Fruit fly (Drosophila melanogaster) whole organism, embryonic: ENCODE results near the gene Abl.

Experiments
- Aef1 ChIP-seq: fragments of 200-800 bp; sonication (Bioruptor generic); IDR thresholded peaks from 3 replicates; pipeline ENCODE4 v1.3.6; 2022; ENCODE audit warnings: missing biosample characterization, missing genetic modification characterization
- Awh ChIP-seq: fragments of 200-800 bp; sonication (Bioruptor generic); IDR thresholded peaks from 2 replicates; pipeline ENCODE4, ENCODE4 v1.3.6; 2022; ENCODE audit warnings: missing biosample characterization, missing genetic modification characterization
- Blimp-1 ChIP-seq: fragments of 200-800 bp; sonication (Bioruptor generic); optimal IDR thresholded peaks from 3 replicates; lab custom pipeline; 2018; ENCODE audit warnings: missing biosample characterization, missing genetic modification characterization, mild to moderate bottlenecking, moderate library complexity, missing genetic modification reagents
- BtbVII ChIP-seq: fragments of 200-800 bp; sonication (Bioruptor generic); optimal IDR thresholded peaks from 3 replicates; lab custom pipeline; 2017; ENCODE audit warnings: missing biosample characterization, mild to moderate bottlenecking, missing genetic modification characterization
- CG11398 ChIP-seq: fragments of 200-800 bp; sonication (Bioruptor generic); optimal IDR thresholded peaks from 2 replicates; lab custom pipeline; 2016; ENCODE audit warnings: missing biosample characterization, missing genetic modification characterization
- CG11560 ChIP-seq: fragments of 200-800 bp; sonication (Bioruptor generic); IDR thresholded peaks from 3 replicates; pipeline ENCODE4 v1.3.6; 2022; ENCODE audit warnings: missing biosample characterization, missing genetic modification characterization
- CG13894 ChIP-seq: fragments of 200-800 bp; sonication (Bioruptor generic); optimal IDR thresholded peaks from 3 replicates; lab custom pipeline; 2018; ENCODE audit warnings: missing biosample characterization, mild to moderate bottlenecking, missing genetic modification characterization, moderate library complexity
- CG14860 ChIP-seq: fragments of 200-800 bp; sonication (Bioruptor generic); IDR thresholded peaks from 3 replicates; pipeline ENCODE4 v1.3.6; 2022; ENCODE audit warnings: missing biosample characterization, missing genetic modification characterization; ENCODE audit not compliant: partially characterized antibody
- CG15011 ChIP-seq: fragments of 200-800 bp; sonication (Bioruptor generic); optimal IDR thresholded peaks from 3 replicates; lab custom pipeline; 2018; ENCODE audit warnings: missing biosample characterization, mild to moderate bottlenecking, missing genetic modification characterization
- CG16813 ChIP-seq: fragments of 200-800 bp; sonication (Bioruptor generic); IDR thresholded peaks from 3 replicates; pipeline ENCODE4 v1.3.6; 2022; ENCODE audit warnings: missing biosample characterization, missing genetic modification characterization; ENCODE audit not compliant: partially characterized antibody
- CG16863 ChIP-seq: fragments of 200-800 bp; sonication (Bioruptor generic); optimal IDR thresholded peaks from 3 replicates; lab custom pipeline; 2016; ENCODE audit warnings: missing biosample characterization, missing genetic modification characterization
- CG17568 ChIP-seq: fragments of 200-800 bp; sonication (Bioruptor generic); optimal IDR thresholded peaks from 2 replicates; lab custom pipeline; 2018; ENCODE audit warnings: missing biosample characterization, mild to moderate bottlenecking, missing genetic modification characterization, moderate library complexity
- CG18764 ChIP-seq: fragments of 200-800 bp; sonication (Bioruptor generic); optimal IDR thresholded peaks from 3 replicates; lab custom pipeline; 2016; ENCODE audit warnings: missing biosample characterization, missing genetic modification characterization
- CG2129 ChIP-seq: fragments of 200-800 bp; sonication (Bioruptor generic); IDR thresholded peaks from 2 replicates; pipeline ENCODE4 v1.3.6; 2022; ENCODE audit warnings: missing biosample characterization, missing genetic modification characterization; ENCODE audit not compliant: partially characterized antibody
- CG32767 ChIP-seq: fragments of 200-800 bp; sonication (Bioruptor generic); IDR thresholded peaks from 2 replicates; pipeline ENCODE4 v1.3.6; 2022; ENCODE audit warnings: missing biosample characterization, missing genetic modification characterization
- CG3838 ChIP-seq: fragments of 200-800 bp; sonication (Bioruptor generic); optimal IDR thresholded peaks from 3 replicates; lab custom pipeline; 2016; ENCODE audit warnings: missing biosample characterization, missing genetic modification characterization
- CG6654 ChIP-seq: fragments of 200-800 bp; sonication (Bioruptor generic); optimal IDR thresholded peaks from 2 replicates; lab custom pipeline; 2017; ENCODE audit warnings: missing biosample characterization, mild to moderate bottlenecking, missing genetic modification characterization
- CG6791 ChIP-seq: fragments of 200-800 bp; sonication (Bioruptor generic); IDR thresholded peaks from 3 replicates; pipeline ENCODE4 v1.3.6; 2022; ENCODE audit warnings: missing biosample characterization, missing genetic modification characterization; ENCODE audit not compliant: partially characterized antibody
- CG7963 ChIP-seq: fragments of 200-800 bp; sonication (Bioruptor generic); IDR thresholded peaks from 3 replicates; pipeline ENCODE4 v1.3.6; 2022; ENCODE audit warnings: missing biosample characterization, missing genetic modification characterization; ENCODE audit not compliant: partially characterized antibody
- CG8944 ChIP-seq: fragments of 200-800 bp; sonication (Bioruptor generic); optimal IDR thresholded peaks from 3 replicates; lab custom pipeline; 2016; ENCODE audit warnings: missing biosample characterization, missing genetic modification characterization
- CG9215 ChIP-seq: fragments of 200-800 bp; sonication (Bioruptor generic); IDR thresholded peaks from 2 replicates; pipeline ENCODE4 v1.3.6; 2022; ENCODE audit warnings: missing biosample characterization, missing genetic modification characterization
- CHES-1-like ChIP-seq: fragments of 200-800 bp; sonication (Bioruptor generic); optimal IDR thresholded peaks from 2 replicates; lab custom pipeline; 2016; ENCODE audit warnings: missing biosample characterization, missing genetic modification characterization
- CoRest ChIP-seq: fragments of 200-800 bp; sonication (Bioruptor generic); optimal IDR thresholded peaks from 3 replicates; lab custom pipeline; 2018; ENCODE audit warnings: missing biosample characterization, mild to moderate bottlenecking, missing genetic modification characterization, moderate library complexity
- Drgx ChIP-seq: fragments of 200-800 bp; sonication (Bioruptor generic); IDR thresholded peaks from 2 replicates; pipeline ENCODE4 v1.3.6; 2022; ENCODE audit warnings: missing biosample characterization, missing genetic modification characterization
- Ets65A ChIP-seq: fragments of 200-800 bp; sonication (Bioruptor generic); peaks from one replicate; lab custom pipeline; 2016; ENCODE audit warnings: missing biosample characterization, missing genetic modification characterization
- Hr39 ChIP-seq: fragments of >200 bp; optimal IDR thresholded peaks from 2 replicates; lab custom pipeline; 2017
- Hr78 ChIP-seq, 2 experiments: fragments of 200-800 bp in 1 of 2; fragments of >200 bp in 1 of 2; sonication (Bioruptor generic) in 1 of 2; optimal IDR thresholded peaks; 2 replicates each; lab custom pipeline; 2017 to 2019; ENCODE audit warnings: missing biosample characterization in 2 of 2, missing genetic modification characterization in 2 of 2, mild to moderate bottlenecking in 1 of 2, moderate library complexity in 1 of 2
- Jarid2 ChIP-seq: fragments of 200-800 bp; sonication (Bioruptor generic); optimal IDR thresholded peaks from 3 replicates; lab custom pipeline; 2017; ENCODE audit warnings: mild to moderate bottlenecking, missing biosample characterization, missing genetic modification reagents, missing genetic modification characterization
- Ptx1 ChIP-seq: fragments of 200-800 bp; sonication (Bioruptor generic); IDR thresholded peaks from 2 replicates; pipeline ENCODE4 v1.3.6; 2022; ENCODE audit warnings: missing biosample characterization, missing genetic modification characterization
- Xrp1 ChIP-seq: fragments of 200-800 bp; sonication (Bioruptor generic); IDR thresholded peaks from 2 replicates; pipeline ENCODE4 v1.3.6; 2022; ENCODE audit warnings: missing biosample characterization, missing genetic modification characterization
- bigmax ChIP-seq: fragments of 200-800 bp; sonication (Bioruptor generic); optimal IDR thresholded peaks from 2 replicates; lab custom pipeline; 2018; ENCODE audit warnings: missing biosample characterization, mild to moderate bottlenecking, missing genetic modification characterization
- cas ChIP-seq: fragments of 200-800 bp; sonication (Bioruptor generic); IDR thresholded peaks from 2 replicates; pipeline ENCODE4 v1.3.6; 2022; ENCODE audit warnings: missing biosample characterization, missing genetic modification characterization
- danr ChIP-seq: fragments of 200-800 bp; sonication (Bioruptor generic); IDR thresholded peaks from 2 replicates; pipeline ENCODE4 v1.3.6; 2022; ENCODE audit warnings: missing biosample characterization, missing genetic modification characterization
- eve ChIP-seq, 2 experiments: fragments of >200 bp; optimal IDR thresholded peaks; 2 replicates each; lab custom pipeline; 2017; ENCODE audit warnings: missing biosample characterization in 2 of 2, missing genetic modification characterization in 2 of 2
- eyg ChIP-seq: fragments of 200-800 bp; sonication (Bioruptor generic); optimal IDR thresholded peaks from 3 replicates; lab custom pipeline; 2016; ENCODE audit warnings: missing biosample characterization, missing genetic modification characterization
- gfzf ChIP-seq: fragments of 200-800 bp; sonication (Bioruptor generic); optimal IDR thresholded peaks from 2 replicates; lab custom pipeline; 2016; ENCODE audit warnings: missing biosample characterization, mild to moderate bottlenecking, missing genetic modification characterization, moderate library complexity
- gsb-n ChIP-seq: fragments of 200-800 bp; sonication (Bioruptor generic); optimal IDR thresholded peaks from 3 replicates; lab custom pipeline; 2018; ENCODE audit warnings: missing biosample characterization, mild to moderate bottlenecking, missing genetic modification characterization
- hth ChIP-seq: fragments of >200 bp; optimal IDR thresholded peaks from 2 replicates; lab custom pipeline; 2017; ENCODE audit warnings: inconsistent platforms
- insv ChIP-seq, 2 experiments: fragments of 200-800 bp; sonication (Bioruptor generic); optimal IDR thresholded peaks; 3 replicates each; lab custom pipeline; 2016 to 2018; ENCODE audit warnings: missing biosample characterization in 2 of 2, missing genetic modification characterization in 2 of 2
- klu ChIP-seq: fragments of 200-800 bp; sonication (Bioruptor generic); IDR thresholded peaks from 2 replicates; pipeline ENCODE4 v1.3.6; 2022; ENCODE audit warnings: missing biosample characterization, missing genetic modification characterization
- oc ChIP-seq: fragments of 200-800 bp; sonication (Bioruptor generic); optimal IDR thresholded peaks from 2 replicates; lab custom pipeline; 2018; ENCODE audit warnings: missing biosample characterization, mild to moderate bottlenecking, missing genetic modification characterization, moderate library complexity
- pfk ChIP-seq: fragments of 200-800 bp; sonication (Bioruptor generic); optimal IDR thresholded peaks from 2 replicates; lab custom pipeline; 2018; ENCODE audit warnings: missing biosample characterization, mild to moderate bottlenecking, missing genetic modification characterization, moderate library complexity
- pho ChIP-seq: fragments of 200-800 bp; sonication (Bioruptor generic); optimal IDR thresholded peaks from 2 replicates; lab custom pipeline; 2016; ENCODE audit warnings: missing biosample characterization, missing genetic modification characterization
- pum ChIP-seq: fragments of 200-800 bp; sonication (Bioruptor generic); optimal IDR thresholded peaks from 2 replicates; lab custom pipeline; 2016; ENCODE audit warnings: missing biosample characterization, missing genetic modification characterization
- ro ChIP-seq: fragments of 200-800 bp; sonication (Bioruptor generic); IDR thresholded peaks from 2 replicates; pipeline ENCODE4 v1.3.6; 2022; ENCODE audit warnings: missing biosample characterization, missing genetic modification characterization
- seq ChIP-seq: fragments of 200-800 bp; sonication (Bioruptor generic); IDR thresholded peaks from 2 replicates; pipeline ENCODE4 v1.3.6; 2022; ENCODE audit warnings: missing biosample characterization, missing genetic modification characterization
- sna ChIP-seq: fragments of 200-800 bp; sonication (Bioruptor generic); IDR thresholded peaks from 2 replicates; pipeline ENCODE4 v1.3.6; 2022; ENCODE audit warnings: missing biosample characterization, missing genetic modification characterization; ENCODE audit not compliant: partially characterized antibody
- tap ChIP-seq: fragments of 200-800 bp; optimal IDR thresholded peaks from 3 replicates; lab custom pipeline; 2019; ENCODE audit warnings: missing biosample characterization, mild to moderate bottlenecking, missing genetic modification characterization, moderate library complexity
- tin ChIP-seq: fragments of 200-800 bp; sonication (Bioruptor generic); optimal IDR thresholded peaks from 3 replicates; lab custom pipeline; 2016; ENCODE audit warnings: missing biosample characterization, missing genetic modification characterization
- usp ChIP-seq: fragments of >200 bp; optimal IDR thresholded peaks from 2 replicates; lab custom pipeline; 2017; ENCODE audit warnings: missing biosample characterization, missing genetic modification characterization
- vfl ChIP-seq: fragments of 200-800 bp; sonication (Bioruptor generic); optimal IDR thresholded peaks from 2 replicates; lab custom pipeline; 2016; ENCODE audit warnings: missing biosample characterization, missing genetic modification characterization

Abl gene

dm6 chr3L:16581201-16581705 is 66.4 kb downstream of the Abl start, which contains the start of gene Smn (continued):
- TF ChIP-seq oc (tag; lab: Kevin White, UChicago) (no peak), CG11398 (GFP tag; lab: Kevin White, UChicago) (no peak), ro (no peak), hth (no peak), CG15011 (GFP tag; lab: Kevin White, UChicago) (no peak), pho (GFP tag; lab: Kevin White, UChicago) (peak; percentile 58), sna (GFP tag; lab: Robert Waterston, UW) (peak; percentile 73), danr (GFP tag; lab: Robert Waterston, UW) (no peak), klu (GFP tag; lab: Robert Waterston, UW) (no peak), CG6654 (GFP tag; lab: Kevin White, UChicago) (no peak), pfk (no peak), eve (GFP tag; optimal IDR thresholded peaks at IDR 0.05; lab: Kevin White, UChicago) (no peak), CG32767 (GFP tag; lab: Robert Waterston, UW) (no peak), Awh (no peak), cas (GFP tag; lab: Robert Waterston, UW) (no peak), CG7963 (GFP tag; lab: Robert Waterston, UW) (peak; percentile 64; the same call in 2 of the 3 replicates), CG13894 (peak; percentile 27), Hr78 (GFP tag; optimal IDR thresholded peaks at IDR 0.05; lab: Kevin White, UChicago) (no peak), Blimp-1 (GFP tag; lab: Kevin White, UChicago) (peak; percentile 18), Jarid2 (GFP tag; lab: Kevin White, UChicago) (no peak), Aef1 (no peak), CG11560 (tag; lab: Robert Waterston, UW) (no peak), CG18764 (peak; percentile 10), CG3838 (GFP tag; lab: Kevin White, UChicago) (no peak), BtbVII (no peak), insv (GFP tag; optimal IDR thresholded peaks at IDR 0.05; lab: Kevin White, UChicago) (no peak), eyg (no peak), gsb-n (no peak), CG2129 (GFP tag; lab: Robert Waterston, UW) (peak; percentile 72), usp (no peak), CoRest (tag; lab: Kevin White, UChicago) (peak; percentile 66), pum (GFP tag; lab: Kevin White, UChicago) (peak; percentile 43), CG8944 (GFP tag; lab: Kevin White, UChicago) (peak; percentile 22), CG6791 (GFP tag; lab: Robert Waterston, UW) (peak; percentile 89), CG9215 (0 out of 2 replicates have a peak, but pooled peaks have one; percentile 34), bigmax (no peak), vfl (GFP tag; lab: Kevin White, UChicago) (peak; percentile 15), tap (tag; lab: Kevin White, UChicago) (no peak), CG14860 (GFP tag; lab: Robert Waterston, UW) (peak; percentile 84), Ets65A (GFP tag; lab: Kevin White, UChicago) (peak; percentile 78), CHES-1-like (GFP tag; lab: Kevin White, UChicago) (peak; percentile 78), CG16863 (GFP tag; lab: Kevin White, UChicago) (peak; percentile 52), CG16813 (GFP tag; lab: Robert Waterston, UW) (peak; percentile 90), Drgx (peak; percentile 13; the same call in 1 of the 2 replicates), Ptx1 (GFP tag; lab: Robert Waterston, UW) (no peak; the same call in 1 of the 2 replicates), Hr39 (lab: Kevin White, UChicago) (no peak), Xrp1 (no peak), tin (GFP tag; lab: Kevin White, UChicago) (peak; percentile 44), gfzf (GFP tag; lab: Kevin White, UChicago) (peak; percentile 22), seq (GFP tag; lab: Robert Waterston, UW) (no peak), CG17568 (GFP tag; lab: Kevin White, UChicago) (no peak)
